Fruit fly (Drosophila melanogaster): Measurements from ENCODE around the gene mRpL11.
A peak's percentile ranks its signal among the peaks of the same experiment; 100 is the strongest.

Gene mRpL11

dm6 chr3R:14476273-14476672 lies 35.4 kb upstream of the mRpL11 start (continued):
- TF ChIP-seq D19A (tag; optimal IDR thresholded peaks at IDR 0.05): peak; percentile 44
- TF ChIP-seq CG16813 (GFP tag; IDR thresholded peaks at IDR 0.05; ENCODE audit: partially characterized antibody): no peak
- peak; percentile 77 for TF ChIP-seq Optix (GFP tag; IDR thresholded peaks at IDR 0.05)
- TF ChIP-seq cad (GFP tag; optimal IDR thresholded peaks at IDR 0.05): no peak
- TF ChIP-seq her (GFP tag; optimal IDR thresholded peaks at IDR 0.05): peak; percentile 61
- peak; percentile 75 for TF ChIP-seq CG15269 (tag; optimal IDR thresholded peaks at IDR 0.05)
- TF ChIP-seq CG30431 (GFP tag; optimal IDR thresholded peaks at IDR 0.05): peak; percentile 31
- TF ChIP-seq CG1647 (GFP tag; optimal IDR thresholded peaks at IDR 0.05): peak; percentile 46
- no peak for TF ChIP-seq CG6854 (GFP tag; optimal IDR thresholded peaks at IDR 0.05)
- peak; percentile 27; the same call in 1 of the 3 replicates for TF ChIP-seq Dbx (GFP tag; IDR thresholded peaks at IDR 0.05)
- TF ChIP-seq bowl (GFP tag; IDR thresholded peaks at IDR 0.05): peak; percentile 68; the same call in 1 of the 2 replicates
- peak; percentile 63 for TF ChIP-seq phol (tag; optimal IDR thresholded peaks at IDR 0.05)
- TF ChIP-seq gsb (GFP tag; IDR thresholded peaks at IDR 0.05): peak; percentile 71
- peak; percentile 4 for TF ChIP-seq CG13775 (GFP tag; optimal IDR thresholded peaks at IDR 0.05)
- TF ChIP-seq CG17802 (tag; optimal IDR thresholded peaks at IDR 0.05): peak; percentile 30
- TF ChIP-seq CG17829 (tag; optimal IDR thresholded peaks at IDR 0.05): peak; percentile 52
- TF ChIP-seq CG5245 (GFP tag; optimal IDR thresholded peaks at IDR 0.05): peak; percentile 46
- peak; percentile 96 for TF ChIP-seq Med (GFP tag)
- peak; percentile 88 for TF ChIP-seq dysf (GFP tag; IDR thresholded peaks at IDR 0.05)
- peak; percentile 67; the same call in 1 of the 2 replicates for TF ChIP-seq CG1024 (GFP tag; IDR thresholded peaks at IDR 0.05)
- TF ChIP-seq CG3163 (GFP tag; optimal IDR thresholded peaks at IDR 0.05): peak; percentile 40
- TF ChIP-seq D (optimal IDR thresholded peaks at IDR 0.05): no peak
- peak; percentile 36 for TF ChIP-seq D (GFP tag; optimal IDR thresholded peaks at IDR 0.05)
- TF ChIP-seq pb (GFP tag; optimal IDR thresholded peaks at IDR 0.05): peak; percentile 55
- peak; percentile 39 for TF ChIP-seq NfI (GFP tag; optimal IDR thresholded peaks at IDR 0.05)
- TF ChIP-seq p53 (GFP tag; optimal IDR thresholded peaks at IDR 0.05): peak; percentile 34
- no peak for TF ChIP-seq gt (GFP tag; IDR thresholded peaks at IDR 0.05)
- TF ChIP-seq bcd (GFP tag; optimal IDR thresholded peaks at IDR 0.05): peak; percentile 57
- TF ChIP-seq CG34376 (GFP tag; optimal IDR thresholded peaks at IDR 0.05): no peak
- peak; percentile 84 for TF ChIP-seq CG1603 (tag; optimal IDR thresholded peaks at IDR 0.05)
- TF ChIP-seq Meics (GFP tag; optimal IDR thresholded peaks at IDR 0.05): peak; percentile 68
- TF ChIP-seq row (GFP tag; IDR thresholded peaks at IDR 0.05): peak; percentile 74
- TF ChIP-seq HmgZ (tag; optimal IDR thresholded peaks at IDR 0.05): no peak
- TF ChIP-seq stwl (tag; optimal IDR thresholded peaks at IDR 0.05): no peak
- TF ChIP-seq fu2 (GFP tag; optimal IDR thresholded peaks at IDR 0.05): peak; percentile 44
- peak; percentile 39 for TF ChIP-seq CG4404 (GFP tag; IDR thresholded peaks at IDR 0.05)
- no peak for TF ChIP-seq CG7271 (tag; optimal IDR thresholded peaks at IDR 0.05)
- peak; percentile 76 for TF ChIP-seq esg (GFP tag; conservative IDR thresholded peaks at IDR 0.05)
- TF ChIP-seq CG10147 (GFP tag; optimal IDR thresholded peaks at IDR 0.05): peak; percentile 41
- TF ChIP-seq CG18599 (GFP tag; optimal IDR thresholded peaks at IDR 0.05): peak; percentile 71
- TF ChIP-seq CG4854 (GFP tag; optimal IDR thresholded peaks at IDR 0.05): peak; percentile 59
- peak; percentile 49 for TF ChIP-seq disco-r (GFP tag; optimal IDR thresholded peaks at IDR 0.05)
- peak; percentile 53 for TF ChIP-seq CG3847 (GFP tag; IDR thresholded peaks at IDR 0.05)
- TF ChIP-seq CG9437 (GFP tag; optimal IDR thresholded peaks at IDR 0.05): peak; percentile 31
- no peak for TF ChIP-seq ftz-f1 (GFP tag; optimal IDR thresholded peaks at IDR 0.05)
- TF ChIP-seq slbo (GFP tag; IDR thresholded peaks at IDR 0.05): peak; percentile 76
- TF ChIP-seq inv (GFP tag; IDR thresholded peaks at IDR 0.05; ENCODE audit: partially characterized antibody): no peak
- peak; percentile 75 for TF ChIP-seq E2f1 (GFP tag; IDR thresholded peaks at IDR 0.05)
- TF ChIP-seq Atf3 (GFP tag; optimal IDR thresholded peaks at IDR 0.05): peak; percentile 2
- no peak; the same call in 1 of the 2 replicates for TF ChIP-seq CG9215 (GFP tag; IDR thresholded peaks at IDR 0.05)
- TF ChIP-seq CG8944 (GFP tag; optimal IDR thresholded peaks at IDR 0.05): peak; percentile 55
- peak; percentile 35 for TF ChIP-seq CG31365 (tag; optimal IDR thresholded peaks at IDR 0.05)

All from whole organism, embryonic.